Fruit fly (Drosophila melanogaster) whole organism, prepupa: ENCODE data around the gene eRF1.

Experiments
- CG1621 ChIP-seq: fragments of 200-800 bp; sonication (Bioruptor generic); optimal IDR thresholded peaks from 3 replicates; lab custom pipeline; 2018; ENCODE audit warnings: missing biosample characterization, mild to moderate bottlenecking, missing genetic modification characterization
- CG6792 ChIP-seq: fragments of 200-800 bp; sonication (Bioruptor generic); optimal IDR thresholded peaks from 3 replicates; lab custom pipeline; 2016; ENCODE audit warnings: missing biosample characterization, missing genetic modification characterization
- CG6854 ChIP-seq: fragments of 200-800 bp; sonication (Bioruptor generic); optimal IDR thresholded peaks from 2 replicates; lab custom pipeline; 2017; ENCODE audit warnings: missing biosample characterization, mild to moderate bottlenecking, missing genetic modification characterization
- CG8632 ChIP-seq: fragments of 200-800 bp; sonication (Bioruptor generic); optimal IDR thresholded peaks from 3 replicates; lab custom pipeline; 2016; ENCODE audit warnings: missing biosample characterization, missing genetic modification characterization
- Eip75B ChIP-seq: fragments of 200-800 bp; sonication (Bioruptor generic); optimal IDR thresholded peaks from 3 replicates; lab custom pipeline; 2016; ENCODE audit warnings: missing biosample characterization, missing genetic modification characterization
- Eip93F ChIP-seq: fragments of 200-800 bp; sonication (Bioruptor generic); optimal IDR thresholded peaks from 2 replicates; lab custom pipeline; 2016; ENCODE audit warnings: missing biosample characterization, mild to moderate bottlenecking, missing genetic modification characterization
- Ets96B ChIP-seq: fragments of 200-800 bp; optimal IDR thresholded peaks from 2 replicates; lab custom pipeline; 2019; ENCODE audit warnings: missing biosample characterization, mild to moderate bottlenecking, missing genetic modification characterization, moderate library complexity
- OdsH ChIP-seq: fragments of 200-800 bp; sonication (Bioruptor generic); optimal IDR thresholded peaks from 3 replicates; lab custom pipeline; 2016; ENCODE audit warnings: missing biosample characterization, missing genetic modification characterization
- Sox14 ChIP-seq: fragments of 200-800 bp; sonication (Bioruptor generic); optimal IDR thresholded peaks from 3 replicates; lab custom pipeline; 2016; ENCODE audit warnings: missing biosample characterization, missing genetic modification characterization
- achi ChIP-seq: fragments of 200-800 bp; sonication (Bioruptor generic); optimal IDR thresholded peaks from 3 replicates; lab custom pipeline; 2016; ENCODE audit warnings: missing biosample characterization, missing genetic modification characterization
- dsx ChIP-seq: fragments of 200-800 bp; optimal IDR thresholded peaks from 3 replicates; lab custom pipeline; 2019; ENCODE audit warnings: missing biosample characterization, mild to moderate bottlenecking, missing genetic modification characterization, moderate library complexity; ENCODE audit not compliant: poor library complexity, severe bottlenecking
- eg ChIP-seq: fragments of 200-800 bp; sonication (Bioruptor generic); IDR thresholded peaks from 3 replicates; pipeline ENCODE4 v1.3.6; 2022; ENCODE audit warnings: missing biosample characterization, missing genetic modification characterization
- salr ChIP-seq, 2 experiments: fragments of 200-800 bp; sonication (Bioruptor generic); optimal IDR thresholded peaks; 3 replicates each; lab custom pipeline; 2016 to 2018; ENCODE audit warnings: missing biosample characterization in 2 of 2, missing genetic modification characterization in 2 of 2, mild to moderate bottlenecking in 1 of 2
- topi ChIP-seq: fragments of 200-800 bp; sonication (Bioruptor generic); optimal IDR thresholded peaks from 3 replicates; lab custom pipeline; 2016; ENCODE audit warnings: missing biosample characterization, missing genetic modification characterization

DNA sequence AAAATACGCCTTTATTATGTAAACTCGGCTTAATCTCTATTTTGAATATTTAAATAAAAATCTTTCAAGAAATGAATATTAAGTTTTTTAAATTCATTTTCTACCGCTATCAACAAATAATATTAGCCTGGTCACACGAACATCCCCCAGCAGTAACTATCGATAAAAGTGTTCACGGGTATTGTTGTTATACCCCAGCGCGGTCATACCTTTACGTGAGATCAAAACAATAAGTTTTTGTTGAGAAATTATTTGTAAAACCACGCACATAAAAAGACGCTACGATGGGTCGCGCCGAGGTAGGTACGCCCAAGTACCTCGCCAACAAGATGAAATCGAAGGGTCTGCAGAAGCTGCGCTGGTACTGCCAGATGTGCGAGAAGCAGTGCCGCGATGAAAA, 8.5 kb downstream of the eRF1 start, which contains the start of gene kin17:
- TF ChIP-seq CG1621 (no peak), topi (GFP tag; lab: Kevin White, UChicago) (no peak), OdsH (GFP tag; lab: Kevin White, UChicago) (no peak), salr (GFP tag; optimal IDR thresholded peaks at IDR 0.05; lab: Kevin White, UChicago) (no peak), CG8632 (GFP tag; lab: Kevin White, UChicago) (no peak), Eip75B (GFP tag; lab: Kevin White, UChicago) (no peak), Ets96B (tag; lab: Kevin White, UChicago) (no peak), achi (no peak), CG6854 (GFP tag; lab: Kevin White, UChicago) (no peak), dsx (GFP tag; lab: Kevin White, UChicago) (no peak), Eip93F (GFP tag; lab: Kevin White, UChicago) (no peak), CG6792 (GFP tag; lab: Kevin White, UChicago) (no peak), Sox14 (GFP tag; lab: Kevin White, UChicago) (no peak), eg (GFP tag; lab: Robert Waterston, UW) (no peak)
